Fruit fly (Drosophila melanogaster) whole organism: Measurements from ENCODE around the gene 5PtaseI.

Experiments
- Dll ChIP-seq: fragments of >200 bp; optimal IDR thresholded peaks from 2 replicates; lab custom pipeline; 2017
- EcR ChIP-seq, 2 experiments: fragments of >200 bp; optimal IDR thresholded peaks; 2 replicates each; lab custom pipeline; 2017; ENCODE audit warnings: missing biosample characterization in 2 of 2, missing genetic modification characterization in 2 of 2, missing genetic modification reagents in 2 of 2
- pan ChIP-seq: fragments of >200 bp; optimal IDR thresholded peaks from 2 replicates; lab custom pipeline; 2017
- psq ChIP-seq: fragments of >200 bp; optimal IDR thresholded peaks from 2 replicates; lab custom pipeline; 2017
- usp ChIP-seq: fragments of >200 bp; optimal IDR thresholded peaks from 2 replicates; lab custom pipeline; 2017; ENCODE audit warnings: missing biosample characterization, missing genetic modification characterization, mixed read lengths

DNA sequence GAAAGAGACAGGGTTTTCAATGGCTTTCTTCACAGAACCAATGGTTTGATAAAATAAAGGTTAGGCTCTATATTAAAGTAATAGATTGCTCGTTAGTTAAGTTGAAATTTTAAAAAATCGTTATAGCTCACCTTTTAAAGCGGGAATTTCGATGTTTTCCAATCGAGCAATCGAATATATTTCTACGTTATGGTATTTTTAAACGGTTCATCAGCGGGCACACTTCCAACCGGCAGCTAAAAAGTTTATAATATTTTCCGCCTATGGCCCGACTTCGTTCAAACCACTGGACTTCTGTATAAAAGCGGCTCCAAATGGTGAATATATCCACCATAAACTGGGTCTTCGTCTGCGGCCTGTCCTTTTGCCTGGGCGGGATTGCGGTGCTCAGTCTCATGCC, 21.9 kb downstream of the 5PtaseI start, which contains the start of gene beta4GalT7:
- TF ChIP-seq pan (lab: Kevin White, UChicago): no peak
- no peak for TF ChIP-seq psq
- TF ChIP-seq EcR (GFP tag; optimal IDR thresholded peaks at IDR 0.05; lab: Kevin White, UChicago): no peak
- no peak for TF ChIP-seq Dll (lab: Kevin White, UChicago)
- no peak for TF ChIP-seq usp
